Fruit fly (Drosophila melanogaster) whole organism, pupa: ENCODE measurements around the gene CG11357.

ENCODE experiments used
- CG10348 ChIP-seq: fragments of 200-800 bp; sonication (Bioruptor generic); IDR thresholded peaks from 2 replicates; pipeline ENCODE4 v1.3.6; 2022; ENCODE audit warnings: missing biosample characterization, missing genetic modification characterization
- CG13204 ChIP-seq: fragments of 200-800 bp; sonication (Bioruptor generic); optimal IDR thresholded peaks from 2 replicates; lab custom pipeline; 2018; ENCODE audit warnings: missing biosample characterization, mild to moderate bottlenecking, missing genetic modification characterization, moderate library complexity
- CG15710 ChIP-seq: fragments of 200-800 bp; sonication (Bioruptor generic); optimal IDR thresholded peaks from 2 replicates; lab custom pipeline; 2018; ENCODE audit warnings: missing biosample characterization, mild to moderate bottlenecking, missing genetic modification characterization, moderate library complexity
- CG4496 ChIP-seq: fragments of 200-800 bp; sonication (Bioruptor generic); IDR thresholded peaks from 3 replicates; pipeline ENCODE4 v1.3.6; 2022; ENCODE audit warnings: missing biosample characterization, missing genetic modification characterization
- CG8159 ChIP-seq: fragments of 200-800 bp; sonication (Bioruptor generic); optimal IDR thresholded peaks from 3 replicates; lab custom pipeline; 2018; ENCODE audit warnings: missing biosample characterization, mild to moderate bottlenecking, missing genetic modification characterization, moderate library complexity
- CG8301 ChIP-seq: fragments of 200-800 bp; sonication (Bioruptor generic); optimal IDR thresholded peaks from 2 replicates; lab custom pipeline; 2018; ENCODE audit warnings: missing biosample characterization, mild to moderate bottlenecking, missing genetic modification characterization
- D1 ChIP-seq: fragments of 200-800 bp; sonication (Bioruptor generic); optimal IDR thresholded peaks from 2 replicates; lab custom pipeline; 2018; ENCODE audit warnings: missing biosample characterization, mild to moderate bottlenecking, missing genetic modification characterization, moderate library complexity
- EcR ChIP-seq: fragments of 200-800 bp; sonication (Bioruptor generic); optimal IDR thresholded peaks from 3 replicates; lab custom pipeline; 2019; ENCODE audit warnings: missing biosample characterization, missing genetic modification characterization, mild to moderate bottlenecking, moderate library complexity, missing genetic modification reagents
- Ets98B ChIP-seq: fragments of 200-800 bp; sonication (Bioruptor generic); IDR thresholded peaks from 2 replicates; pipeline ENCODE4 v1.3.6; 2022; ENCODE audit warnings: missing biosample characterization, missing genetic modification characterization
- Pif1A ChIP-seq: fragments of 200-800 bp; sonication (Bioruptor generic); optimal IDR thresholded peaks from 3 replicates; lab custom pipeline; 2016; ENCODE audit warnings: missing biosample characterization, missing genetic modification characterization
- rn ChIP-seq: fragments of 200-800 bp; sonication (Bioruptor generic); IDR thresholded peaks from 2 replicates; pipeline ENCODE4 v1.3.6; 2022; ENCODE audit warnings: missing biosample characterization, missing genetic modification characterization

DNA sequence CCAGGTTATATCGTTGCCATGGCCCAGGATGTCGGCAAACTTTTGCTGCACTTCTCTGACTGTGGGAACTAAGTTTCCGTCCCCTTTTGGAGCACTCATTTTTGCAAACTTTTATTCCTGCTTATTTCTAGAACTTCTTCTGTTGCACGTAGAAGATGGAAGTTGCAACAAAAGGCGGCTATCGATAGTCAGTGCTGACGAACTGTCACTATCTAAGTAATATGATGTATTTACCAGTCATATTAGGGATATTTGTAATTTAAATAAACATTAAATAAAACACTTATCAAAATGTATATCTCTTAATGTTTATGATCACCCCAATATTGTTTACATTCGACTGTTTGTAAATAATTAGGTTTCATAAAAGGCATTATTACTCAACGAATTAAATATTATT lies 781 bp upstream of the CG11357 start, which contains the start of gene CG32243:
- no peak for TF ChIP-seq CG10348
- no peak for TF ChIP-seq CG15710
- no peak for TF ChIP-seq CG4496
- no peak for TF ChIP-seq D1
- TF ChIP-seq EcR (GFP tag; lab: Kevin White, UChicago): no peak
- TF ChIP-seq CG8159 (tag; lab: Kevin White, UChicago): no peak
- TF ChIP-seq CG8301 (tag; lab: Kevin White, UChicago): no peak
- TF ChIP-seq CG13204: no peak
- no peak for TF ChIP-seq Ets98B (GFP tag; lab: Robert Waterston, UW)
- TF ChIP-seq Pif1A: no peak
- no peak for TF ChIP-seq rn (GFP tag; lab: Robert Waterston, UW)
